Worm (Caenorhabditis elegans): ENCODE measurements around the gene C04H5.1.
A peak's percentile ranks its signal among the peaks of the same experiment; 100 is the strongest.

C04H5.1 gene

DNA sequence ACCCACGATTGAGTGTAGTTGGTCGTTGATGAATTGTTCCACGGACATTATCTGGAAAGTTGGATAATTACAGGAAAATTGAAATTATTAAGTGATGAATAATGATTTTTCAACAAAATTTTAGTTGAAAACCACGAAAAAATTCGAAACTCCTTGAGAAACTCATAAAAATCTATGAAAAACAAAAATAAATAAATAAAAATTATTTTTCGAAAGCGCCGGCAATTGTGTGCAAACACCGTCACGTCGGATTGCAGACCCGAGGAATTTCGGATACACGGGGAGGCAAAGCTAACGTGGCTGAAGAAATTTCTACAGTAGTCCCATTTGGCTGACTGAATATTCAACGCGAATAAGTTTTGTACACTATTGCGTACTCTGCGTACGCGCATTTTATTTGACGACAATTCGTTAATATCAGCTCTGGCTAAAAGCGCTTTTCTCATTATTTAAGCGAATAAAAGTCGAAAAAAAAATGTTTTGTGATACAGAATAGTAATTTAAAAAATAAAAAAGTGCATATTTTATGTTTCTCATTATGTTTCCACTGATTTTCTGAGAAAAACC is 27.5 kb downstream of the C04H5.1 start, which contains the start of gene mog-4 (continued):
- TF ChIP-seq ZK337.2 (GFP tag; IDR thresholded peaks at IDR 0.05), result peak; percentile 100
- TF ChIP-seq madf-9 (GFP tag; conservative IDR thresholded peaks at IDR 0.05), result peak; percentile 100
- peak; percentile 94 for TF ChIP-seq mxl-3 (GFP tag; optimal IDR thresholded peaks at IDR 0.05)
- TF ChIP-seq T20F7.1 (GFP tag; optimal IDR thresholded peaks at IDR 0.05), result peak; percentile 95
- TF ChIP-seq sdz-12 (GFP tag; optimal IDR thresholded peaks at IDR 0.05), result peak; percentile 73
- TF ChIP-seq lin-13 (GFP tag; optimal IDR thresholded peaks at IDR 0.05), result peak; percentile 62
- peak; percentile 99 for TF ChIP-seq mdt-29 (GFP tag; IDR thresholded peaks at IDR 0.05)
- peak; percentile 98 for TF ChIP-seq nhr-41 (GFP tag; IDR thresholded peaks at IDR 0.05)
- TF ChIP-seq saeg-2 (GFP tag; IDR thresholded peaks at IDR 0.05), result peak; percentile 98
- peak; percentile 54 for TF ChIP-seq nhr-237 (tag; optimal IDR thresholded peaks at IDR 0.05)
- peak; percentile 79 for TF ChIP-seq nhr-11 (tag; optimal IDR thresholded peaks at IDR 0.05)
- TF ChIP-seq nhr-76 (tag; optimal IDR thresholded peaks at IDR 0.05), result peak; percentile 43
- TF ChIP-seq rbr-2 (tag; optimal IDR thresholded peaks at IDR 0.05), result peak; percentile 98
- TF ChIP-seq egl-43 (GFP tag; IDR thresholded peaks at IDR 0.05), result peak; percentile 98
- peak; percentile 98 for TF ChIP-seq lin-1 (GFP tag; IDR thresholded peaks at IDR 0.05)
- peak; percentile 98 for TF ChIP-seq daf-19 (GFP tag; conservative IDR thresholded peaks at IDR 0.05)
- peak; percentile 59 for TF ChIP-seq lin-15B (tag; optimal IDR thresholded peaks at IDR 0.05)
- TF ChIP-seq D1046.2 (GFP tag; IDR thresholded peaks at IDR 0.05), result peak; percentile 98
- peak; percentile 97 to 99 for TF ChIP-seq lsy-2 (tag; optimal IDR thresholded peaks at IDR 0.05)
- TF ChIP-seq zfp-2 (tag; optimal IDR thresholded peaks at IDR 0.05), result peak; percentile 87
- peak; percentile 83 for TF ChIP-seq dmd-8 (GFP tag; IDR thresholded peaks at IDR 0.05)
- peak; percentile 98 for TF ChIP-seq lin-29 (GFP tag; IDR thresholded peaks at IDR 0.05)
- peak in 1 of 2 experiments; percentile 83 for TF ChIP-seq mdl-1 (tag; optimal IDR thresholded peaks at IDR 0.05)
- TF ChIP-seq nhr-102 (tag; optimal IDR thresholded peaks at IDR 0.05), result peak; percentile 95
- TF ChIP-seq arid-1 (GFP tag; conservative IDR thresholded peaks at IDR 0.05), result peak; percentile 98
- TF ChIP-seq snpc-4 (tag; optimal IDR thresholded peaks at IDR 0.05), result peak; percentile 32
- peak; percentile 71 for TF ChIP-seq hlh-30 (tag; optimal IDR thresholded peaks at IDR 0.05; ENCODE audit: insufficient read depth)
- peak; percentile 100 for TF ChIP-seq tra-1 (GFP tag; IDR thresholded peaks at IDR 0.05)
- peak; percentile 93 for TF ChIP-seq spr-1 (tag; optimal IDR thresholded peaks at IDR 0.05)
- peak; percentile 100 for TF ChIP-seq nhr-42 (GFP tag; IDR thresholded peaks at IDR 0.05)
- peak; percentile 94 for TF ChIP-seq mxl-2 (GFP tag; conservative IDR thresholded peaks at IDR 0.05)
- TF ChIP-seq php-3 (GFP tag; IDR thresholded peaks at IDR 0.05), result peak; percentile 99
- TF ChIP-seq ceh-20 (GFP tag; IDR thresholded peaks at IDR 0.05), result peak; percentile 100
- TF ChIP-seq set-16 (GFP tag; IDR thresholded peaks at IDR 0.05), result peak; percentile 9; the same call in 1 of the 2 replicates
- TF ChIP-seq madf-5 (GFP tag; IDR thresholded peaks at IDR 0.05), result peak; percentile 99 to 100
- TF ChIP-seq nhr-48 (tag; optimal IDR thresholded peaks at IDR 0.05), result peak; percentile 87
- TF ChIP-seq jun-1 (tag; optimal IDR thresholded peaks at IDR 0.05), result peak; percentile 40
- TF ChIP-seq dpl-1 (GFP tag; optimal IDR thresholded peaks at IDR 0.05), result peak; percentile 79
- TF ChIP-seq nhr-28 (tag; optimal IDR thresholded peaks at IDR 0.05), result peak; percentile 58
- TF ChIP-seq mes-2 (tag; optimal IDR thresholded peaks at IDR 0.05; ENCODE audit: poor library complexity, severe bottlenecking), result peak; percentile 98
- TF ChIP-seq duxl-1 (tag; optimal IDR thresholded peaks at IDR 0.05; ENCODE audit: poor library complexity), result peak; percentile 92
- TF ChIP-seq F49E8.2 (tag; optimal IDR thresholded peaks at IDR 0.05; ENCODE audit: borderline replicate concordance), result peak; percentile 84
- TF ChIP-seq gei-8 (GFP tag; optimal IDR thresholded peaks at IDR 0.05), result peak; percentile 41
- TF ChIP-seq zfp-3 (GFP tag; conservative IDR thresholded peaks at IDR 0.05), result peak; percentile 100
- TF ChIP-seq ceh-32 (tag; optimal IDR thresholded peaks at IDR 0.05; ENCODE audit: poor library complexity), result peak; percentile 57

All from whole organism, L4 larva.